Worm (Caenorhabditis elegans): ENCODE measurements around the gene Y47D3A.31.

DNA sequence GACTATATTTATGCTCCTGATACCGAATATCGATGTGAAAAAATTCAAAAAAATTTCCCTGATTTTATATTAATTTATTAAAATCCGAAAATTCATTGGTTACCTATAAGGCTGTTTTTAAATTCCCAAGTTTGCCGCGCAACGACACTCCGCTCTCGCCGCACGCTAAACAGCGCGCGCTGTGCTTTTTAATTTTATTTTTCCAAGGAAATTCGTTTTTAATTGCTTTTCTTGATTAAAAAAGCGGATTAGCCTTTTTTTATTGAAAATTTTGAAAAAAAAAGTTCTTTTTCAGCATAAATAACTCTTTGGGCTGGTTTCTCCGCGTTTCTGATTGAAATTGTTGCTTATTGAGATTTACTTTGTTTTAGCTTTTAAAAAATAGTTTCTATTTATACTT lies 49.7 kb downstream of the Y47D3A.31 start:
- TF ChIP-seq elt-1 (tag; optimal IDR thresholded peaks at IDR 0.05; ENCODE audit: borderline replicate concordance, insufficient read depth) (no peak), nhr-12 (tag; optimal IDR thresholded peaks at IDR 0.05) (no peak)
